Fruit fly (Drosophila melanogaster) whole organism, prepupa: ENCODE data around the gene rn.

Experiments used
- Blimp-1 ChIP-seq: fragments of 200-800 bp; sonication (Bioruptor generic); optimal IDR thresholded peaks from 3 replicates; lab custom pipeline; 2017; ENCODE audit warnings: missing biosample characterization, missing genetic modification characterization, mild to moderate bottlenecking, moderate library complexity, missing genetic modification reagents
- CG10631 ChIP-seq: fragments of 200-800 bp; sonication (Bioruptor generic); optimal IDR thresholded peaks from 2 replicates; lab custom pipeline; 2016; ENCODE audit warnings: missing biosample characterization, missing genetic modification characterization
- CG10669 ChIP-seq: fragments of 200-800 bp; sonication (Bioruptor generic); optimal IDR thresholded peaks from 3 replicates; lab custom pipeline; 2018; ENCODE audit warnings: missing biosample characterization, mild to moderate bottlenecking, missing genetic modification characterization, moderate library complexity
- CG11294 ChIP-seq: fragments of 200-800 bp; sonication (Bioruptor generic); IDR thresholded peaks from 2 replicates; pipeline ENCODE4 v1.3.6; 2022; ENCODE audit warnings: missing biosample characterization, missing genetic modification characterization
- CG11762 ChIP-seq: fragments of 200-800 bp; sonication (Bioruptor generic); optimal IDR thresholded peaks from 3 replicates; lab custom pipeline; 2016; ENCODE audit warnings: missing biosample characterization, missing genetic modification characterization; ENCODE audit not compliant: insufficient read depth
- CG11902 ChIP-seq: fragments of 200-800 bp; sonication (Bioruptor generic); optimal IDR thresholded peaks from 3 replicates; lab custom pipeline; 2016; ENCODE audit warnings: missing biosample characterization, missing genetic modification characterization
- CG15336 ChIP-seq: fragments of 200-800 bp; sonication (Bioruptor generic); IDR thresholded peaks from 2 replicates; pipeline ENCODE4 v1.3.6; 2022; ENCODE audit warnings: missing biosample characterization, missing genetic modification characterization
- CG1621 ChIP-seq: fragments of 200-800 bp; sonication (Bioruptor generic); optimal IDR thresholded peaks from 3 replicates; lab custom pipeline; 2018; ENCODE audit warnings: missing biosample characterization, mild to moderate bottlenecking, missing genetic modification characterization
- CG16779 ChIP-seq: fragments of 200-800 bp; sonication (Bioruptor generic); optimal IDR thresholded peaks from 3 replicates; lab custom pipeline; 2017; ENCODE audit warnings: missing biosample characterization, mild to moderate bottlenecking, missing genetic modification characterization
- CG31627 ChIP-seq: fragments of 200-800 bp; sonication (Bioruptor generic); optimal IDR thresholded peaks from 3 replicates; lab custom pipeline; 2016; ENCODE audit warnings: missing biosample characterization, missing genetic modification characterization
- CG32006 ChIP-seq: fragments of 200-800 bp; sonication (Bioruptor generic); optimal IDR thresholded peaks from 3 replicates; lab custom pipeline; 2017; ENCODE audit warnings: missing biosample characterization, mild to moderate bottlenecking, missing genetic modification characterization
- CG34406 ChIP-seq: fragments of 200-800 bp; sonication (Bioruptor generic); optimal IDR thresholded peaks from 3 replicates; lab custom pipeline; 2016; ENCODE audit warnings: missing biosample characterization, missing genetic modification characterization
- CG3919 ChIP-seq: fragments of 200-800 bp; sonication (Bioruptor generic); optimal IDR thresholded peaks from 3 replicates; lab custom pipeline; 2016; ENCODE audit warnings: missing biosample characterization, missing genetic modification characterization
- CG4318 ChIP-seq: fragments of 200-800 bp; sonication (Bioruptor generic); optimal IDR thresholded peaks from 3 replicates; lab custom pipeline; 2017; ENCODE audit warnings: missing biosample characterization, mild to moderate bottlenecking, missing genetic modification characterization
- CG6276 ChIP-seq: fragments of 200-800 bp; sonication (Bioruptor generic); optimal IDR thresholded peaks from 2 replicates; lab custom pipeline; 2017; ENCODE audit warnings: missing biosample characterization, mild to moderate bottlenecking, missing genetic modification characterization
- CG6792 ChIP-seq: fragments of 200-800 bp; sonication (Bioruptor generic); optimal IDR thresholded peaks from 3 replicates; lab custom pipeline; 2016; ENCODE audit warnings: missing biosample characterization, missing genetic modification characterization
- CG6854 ChIP-seq: fragments of 200-800 bp; sonication (Bioruptor generic); optimal IDR thresholded peaks from 2 replicates; lab custom pipeline; 2017; ENCODE audit warnings: missing biosample characterization, mild to moderate bottlenecking, missing genetic modification characterization
- CG7368 ChIP-seq: fragments of 200-800 bp; sonication (Bioruptor generic); optimal IDR thresholded peaks from 3 replicates; lab custom pipeline; 2016; ENCODE audit warnings: missing biosample characterization, missing genetic modification characterization
- CG8119 ChIP-seq: fragments of 200-800 bp; sonication (Bioruptor generic); IDR thresholded peaks from 3 replicates; pipeline ENCODE4 v1.3.6; 2022; ENCODE audit warnings: missing biosample characterization, missing genetic modification characterization
- CG8319 ChIP-seq: fragments of 200-800 bp; sonication (Bioruptor generic); optimal IDR thresholded peaks from 3 replicates; lab custom pipeline; 2016; ENCODE audit warnings: missing biosample characterization, missing genetic modification characterization
- CG8632 ChIP-seq: fragments of 200-800 bp; sonication (Bioruptor generic); optimal IDR thresholded peaks from 3 replicates; lab custom pipeline; 2016; ENCODE audit warnings: missing biosample characterization, missing genetic modification characterization
- Eip78C ChIP-seq: fragments of 200-800 bp; sonication (Bioruptor generic); peaks from one replicate; lab custom pipeline; 2016; ENCODE audit warnings: missing biosample characterization, missing genetic modification characterization
- Eip93F ChIP-seq: fragments of 200-800 bp; sonication (Bioruptor generic); optimal IDR thresholded peaks from 2 replicates; lab custom pipeline; 2016; ENCODE audit warnings: missing biosample characterization, mild to moderate bottlenecking, missing genetic modification characterization
- Ets21C ChIP-seq: fragments of 200-800 bp; sonication (Bioruptor generic); optimal IDR thresholded peaks from 3 replicates; lab custom pipeline; 2016; ENCODE audit warnings: missing biosample characterization, missing genetic modification characterization
- Hr38 ChIP-seq: sonication (Bioruptor generic); optimal IDR thresholded peaks from 2 replicates; lab custom pipeline; 2016; ENCODE audit warnings: missing biosample characterization, missing genetic modification characterization
- Hr4 ChIP-seq: fragments of 200-800 bp; sonication (Bioruptor generic); optimal IDR thresholded peaks from 3 replicates; lab custom pipeline; 2016; ENCODE audit warnings: missing biosample characterization, missing genetic modification characterization
- Met ChIP-seq: fragments of 200-800 bp; sonication (Bioruptor generic); optimal IDR thresholded peaks from 3 replicates; lab custom pipeline; 2016; ENCODE audit warnings: missing biosample characterization, missing genetic modification characterization
- OdsH ChIP-seq: fragments of 200-800 bp; sonication (Bioruptor generic); optimal IDR thresholded peaks from 3 replicates; lab custom pipeline; 2016; ENCODE audit warnings: missing biosample characterization, missing genetic modification characterization
- Smox ChIP-seq: fragments of 200-800 bp; sonication (Bioruptor generic); optimal IDR thresholded peaks from 3 replicates; lab custom pipeline; 2016; ENCODE audit warnings: missing biosample characterization, missing genetic modification characterization
- Sox102F ChIP-seq: fragments of 200-800 bp; sonication (Bioruptor generic); optimal IDR thresholded peaks from 2 replicates; lab custom pipeline; 2016; ENCODE audit warnings: missing biosample characterization, mild to moderate bottlenecking, missing genetic modification characterization
- Sox14 ChIP-seq: fragments of 200-800 bp; sonication (Bioruptor generic); optimal IDR thresholded peaks from 3 replicates; lab custom pipeline; 2016; ENCODE audit warnings: missing biosample characterization, missing genetic modification characterization
- Sox15 ChIP-seq: fragments of 200-800 bp; sonication (Bioruptor generic); optimal IDR thresholded peaks from 3 replicates; lab custom pipeline; 2016; ENCODE audit warnings: missing biosample characterization, missing genetic modification characterization
- achi ChIP-seq: fragments of 200-800 bp; sonication (Bioruptor generic); optimal IDR thresholded peaks from 3 replicates; lab custom pipeline; 2016; ENCODE audit warnings: missing biosample characterization, missing genetic modification characterization
- cyc ChIP-seq: fragments of 200-800 bp; sonication (Bioruptor generic); optimal IDR thresholded peaks from 3 replicates; lab custom pipeline; 2016; ENCODE audit warnings: missing biosample characterization, missing genetic modification characterization
- dac ChIP-seq: fragments of 200-800 bp; sonication (Bioruptor generic); optimal IDR thresholded peaks from 2 replicates; lab custom pipeline; 2017; ENCODE audit warnings: missing biosample characterization, mild to moderate bottlenecking, missing genetic modification characterization
- dsx ChIP-seq: fragments of 200-800 bp; optimal IDR thresholded peaks from 3 replicates; lab custom pipeline; 2019; ENCODE audit warnings: missing biosample characterization, mild to moderate bottlenecking, missing genetic modification characterization, moderate library complexity; ENCODE audit not compliant: poor library complexity, severe bottlenecking
- eg ChIP-seq: fragments of 200-800 bp; sonication (Bioruptor generic); IDR thresholded peaks from 3 replicates; pipeline ENCODE4 v1.3.6; 2022; ENCODE audit warnings: missing biosample characterization, missing genetic modification characterization
- esn ChIP-seq: fragments of 200-800 bp; sonication (Bioruptor generic); optimal IDR thresholded peaks from 2 replicates; lab custom pipeline; 2016; ENCODE audit warnings: missing biosample characterization, mild to moderate bottlenecking, missing genetic modification characterization, moderate library complexity
- fd59A ChIP-seq: fragments of 200-800 bp; sonication (Bioruptor generic); optimal IDR thresholded peaks from 2 replicates; lab custom pipeline; 2017; ENCODE audit warnings: missing biosample characterization, mild to moderate bottlenecking, missing genetic modification characterization, missing genetic modification reagents
- lz ChIP-seq: fragments of 200-800 bp; sonication (Bioruptor generic); optimal IDR thresholded peaks from 3 replicates; lab custom pipeline; 2016; ENCODE audit warnings: missing biosample characterization, missing genetic modification characterization
- net ChIP-seq: fragments of 200-800 bp; sonication (Bioruptor generic); optimal IDR thresholded peaks from 3 replicates; lab custom pipeline; 2016; ENCODE audit warnings: missing biosample characterization, missing genetic modification characterization
- pdm3 ChIP-seq: fragments of 200-800 bp; sonication (Bioruptor generic); optimal IDR thresholded peaks from 3 replicates; lab custom pipeline; 2016; ENCODE audit warnings: missing biosample characterization, missing genetic modification characterization
- salr ChIP-seq, 2 experiments: fragments of 200-800 bp; sonication (Bioruptor generic); optimal IDR thresholded peaks; 3 replicates each; lab custom pipeline; 2016 to 2018; ENCODE audit warnings: missing biosample characterization in 2 of 2, missing genetic modification characterization in 2 of 2, mild to moderate bottlenecking in 1 of 2
- ss ChIP-seq, 2 experiments: fragments of 200-800 bp; sonication (Bioruptor generic); optimal IDR thresholded peaks; 2 replicates in 1 of 2; 3 replicates in 1 of 2; lab custom pipeline; 2017 to 2018; ENCODE audit warnings: mild to moderate bottlenecking in 2 of 2, missing biosample characterization in 2 of 2, missing genetic modification characterization in 2 of 2, moderate library complexity in 1 of 2
- svp ChIP-seq: fragments of 200-800 bp; sonication (Bioruptor generic); peaks from one replicate; lab custom pipeline; 2016; ENCODE audit warnings: missing biosample characterization, missing genetic modification characterization
- topi ChIP-seq: fragments of 200-800 bp; sonication (Bioruptor generic); optimal IDR thresholded peaks from 3 replicates; lab custom pipeline; 2016; ENCODE audit warnings: missing biosample characterization, missing genetic modification characterization
- vri ChIP-seq: fragments of 200-800 bp; sonication (Bioruptor generic); optimal IDR thresholded peaks from 3 replicates; lab custom pipeline; 2016; ENCODE audit warnings: missing biosample characterization, mild to moderate bottlenecking, missing genetic modification characterization

Gene rn

dm6 chr3R:7336454-7336853 is 27.0 kb upstream of the rn start (continued):
- no peak for TF ChIP-seq CG8319 (GFP tag; lab: Kevin White, UChicago)
- TF ChIP-seq fd59A (GFP tag; lab: Kevin White, UChicago), result peak; percentile 4
- TF ChIP-seq Met, result peak; percentile 55
- TF ChIP-seq CG11762 (GFP tag; lab: Kevin White, UChicago), result peak; percentile 13
- no peak for TF ChIP-seq dac
- TF ChIP-seq CG32006 (GFP tag; lab: Kevin White, UChicago), result peak; percentile 19
- TF ChIP-seq CG16779, result no peak
- TF ChIP-seq topi (GFP tag; lab: Kevin White, UChicago), result peak; percentile 58
- peak; percentile 62 for TF ChIP-seq CG34406 (GFP tag; lab: Kevin White, UChicago)
- no peak for TF ChIP-seq CG7368 (GFP tag; lab: Kevin White, UChicago)

- TF ChIP-seq esn (peak; percentile 22), CG1621 (tag; lab: Kevin White, UChicago) (no peak), svp (peak; percentile 26), Eip78C (GFP tag; lab: Kevin White, UChicago) (peak; percentile 48), CG6792 (GFP tag; lab: Kevin White, UChicago) (no peak), Smox (no peak), vri (GFP tag; lab: Kevin White, UChicago) (peak; percentile 28), CG10631 (GFP tag; lab: Kevin White, UChicago) (peak; percentile 0), CG16779 (no peak)
These were observed 25.2 kb upstream of the rn start for dm6 chr3R:7334613-7335012.

dm6 chr3R:7330695-7331094 is 21.3 kb upstream of the rn start:
- no peak for TF ChIP-seq CG6854 (GFP tag; lab: Kevin White, UChicago)
- no peak for TF ChIP-seq Sox15
- TF ChIP-seq vri (GFP tag; lab: Kevin White, UChicago), result no peak
- no peak for TF ChIP-seq CG6792 (GFP tag; lab: Kevin White, UChicago)
- TF ChIP-seq CG15336, result peak; percentile 74
- TF ChIP-seq Eip93F (GFP tag; lab: Kevin White, UChicago), result no peak
- no peak for TF ChIP-seq CG10631 (GFP tag; lab: Kevin White, UChicago)
- no peak for TF ChIP-seq CG11902 (GFP tag; lab: Kevin White, UChicago)
- no peak for TF ChIP-seq CG8319 (GFP tag; lab: Kevin White, UChicago)
- TF ChIP-seq Met, result no peak
- no peak for TF ChIP-seq svp
- TF ChIP-seq Blimp-1 (GFP tag; lab: Kevin White, UChicago), result no peak
- no peak for TF ChIP-seq Ets21C (GFP tag; lab: Kevin White, UChicago)
- TF ChIP-seq CG31627 (GFP tag; lab: Kevin White, UChicago), result no peak
- TF ChIP-seq CG6276 (GFP tag; lab: Kevin White, UChicago), result peak; percentile 67
- peak; percentile 70; the same call in 2 of the 3 replicates for TF ChIP-seq CG8119 (GFP tag; lab: Robert Waterston, UW)
- TF ChIP-seq salr (GFP tag; optimal IDR thresholded peaks at IDR 0.05; lab: Kevin White, UChicago), result peak in 1 of 2 experiments; percentile 2
- peak; percentile 63 for TF ChIP-seq Eip78C (GFP tag; lab: Kevin White, UChicago)
- peak; percentile 75 for TF ChIP-seq eg (GFP tag; lab: Robert Waterston, UW)
- no peak for TF ChIP-seq Sox102F (GFP tag; lab: Kevin White, UChicago)
- no peak for TF ChIP-seq CG8632
- TF ChIP-seq Hr4 (GFP tag; lab: Kevin White, UChicago), result peak; percentile 72
- no peak for TF ChIP-seq ss (GFP tag; optimal IDR thresholded peaks at IDR 0.05; lab: Kevin White, UChicago)
- no peak for TF ChIP-seq Sox14 (GFP tag; lab: Kevin White, UChicago)
- no peak for TF ChIP-seq topi (GFP tag; lab: Kevin White, UChicago)
- no peak for TF ChIP-seq esn
- no peak for TF ChIP-seq CG34406 (GFP tag; lab: Kevin White, UChicago)
- no peak for TF ChIP-seq achi
- TF ChIP-seq CG32006 (GFP tag; lab: Kevin White, UChicago), result peak; percentile 78
- TF ChIP-seq lz (GFP tag; lab: Kevin White, UChicago), result no peak
- TF ChIP-seq net (GFP tag; lab: Kevin White, UChicago), result no peak
- peak; percentile 59 for TF ChIP-seq CG4318 (GFP tag; lab: Kevin White, UChicago)
- no peak for TF ChIP-seq dsx (GFP tag; lab: Kevin White, UChicago)
- TF ChIP-seq cyc (GFP tag; lab: Kevin White, UChicago), result no peak
- peak; percentile 11 for TF ChIP-seq OdsH (GFP tag; lab: Kevin White, UChicago)
- no peak for TF ChIP-seq CG11294 (GFP tag; lab: Robert Waterston, UW)
- no peak for TF ChIP-seq CG10669 (GFP tag; lab: Kevin White, UChicago)
- TF ChIP-seq fd59A (GFP tag; lab: Kevin White, UChicago), result no peak
- TF ChIP-seq Hr38 (GFP tag; lab: Kevin White, UChicago), result no peak
- TF ChIP-seq CG3919 (GFP tag; lab: Kevin White, UChicago), result no peak
- peak; percentile 61 for TF ChIP-seq dac
- peak; percentile 26 for TF ChIP-seq pdm3 (GFP tag; lab: Kevin White, UChicago)
